Fruit fly (Drosophila melanogaster) whole organism, prepupa: ENCODE results near the gene ND-PDSW.

Experiments used
- Blimp-1 ChIP-seq: fragments of 200-800 bp; sonication (Bioruptor generic); optimal IDR thresholded peaks from 3 replicates; lab custom pipeline; 2017; ENCODE audit warnings: missing biosample characterization, missing genetic modification characterization, mild to moderate bottlenecking, moderate library complexity, missing genetic modification reagents
- CG10631 ChIP-seq: fragments of 200-800 bp; sonication (Bioruptor generic); optimal IDR thresholded peaks from 2 replicates; lab custom pipeline; 2016; ENCODE audit warnings: missing biosample characterization, missing genetic modification characterization
- CG11294 ChIP-seq: fragments of 200-800 bp; sonication (Bioruptor generic); IDR thresholded peaks from 2 replicates; pipeline ENCODE4 v1.3.6; 2022; ENCODE audit warnings: missing biosample characterization, missing genetic modification characterization
- CG11762 ChIP-seq: fragments of 200-800 bp; sonication (Bioruptor generic); optimal IDR thresholded peaks from 3 replicates; lab custom pipeline; 2016; ENCODE audit warnings: missing biosample characterization, missing genetic modification characterization; ENCODE audit not compliant: insufficient read depth
- CG11902 ChIP-seq: fragments of 200-800 bp; sonication (Bioruptor generic); optimal IDR thresholded peaks from 3 replicates; lab custom pipeline; 2016; ENCODE audit warnings: missing biosample characterization, missing genetic modification characterization
- CG15336 ChIP-seq: fragments of 200-800 bp; sonication (Bioruptor generic); IDR thresholded peaks from 2 replicates; pipeline ENCODE4 v1.3.6; 2022; ENCODE audit warnings: missing biosample characterization, missing genetic modification characterization
- CG1621 ChIP-seq: fragments of 200-800 bp; sonication (Bioruptor generic); optimal IDR thresholded peaks from 3 replicates; lab custom pipeline; 2018; ENCODE audit warnings: missing biosample characterization, mild to moderate bottlenecking, missing genetic modification characterization
- CG3032 ChIP-seq: fragments of 200-800 bp; optimal IDR thresholded peaks from 2 replicates; lab custom pipeline; 2019; ENCODE audit warnings: missing biosample characterization, mild to moderate bottlenecking, missing genetic modification characterization, moderate library complexity
- CG31627 ChIP-seq: fragments of 200-800 bp; sonication (Bioruptor generic); optimal IDR thresholded peaks from 3 replicates; lab custom pipeline; 2016; ENCODE audit warnings: missing biosample characterization, missing genetic modification characterization
- CG32006 ChIP-seq: fragments of 200-800 bp; sonication (Bioruptor generic); optimal IDR thresholded peaks from 3 replicates; lab custom pipeline; 2017; ENCODE audit warnings: missing biosample characterization, mild to moderate bottlenecking, missing genetic modification characterization
- CG34406 ChIP-seq: fragments of 200-800 bp; sonication (Bioruptor generic); optimal IDR thresholded peaks from 3 replicates; lab custom pipeline; 2016; ENCODE audit warnings: missing biosample characterization, missing genetic modification characterization
- CG4318 ChIP-seq: fragments of 200-800 bp; sonication (Bioruptor generic); optimal IDR thresholded peaks from 3 replicates; lab custom pipeline; 2017; ENCODE audit warnings: missing biosample characterization, mild to moderate bottlenecking, missing genetic modification characterization
- CG6163 ChIP-seq: fragments of 200-800 bp; sonication (Bioruptor generic); IDR thresholded peaks from 3 replicates; pipeline ENCODE4 v1.3.6; 2022; ENCODE audit warnings: missing biosample characterization, missing genetic modification characterization
- CG6276 ChIP-seq: fragments of 200-800 bp; sonication (Bioruptor generic); optimal IDR thresholded peaks from 2 replicates; lab custom pipeline; 2017; ENCODE audit warnings: missing biosample characterization, mild to moderate bottlenecking, missing genetic modification characterization
- CG6792 ChIP-seq: fragments of 200-800 bp; sonication (Bioruptor generic); optimal IDR thresholded peaks from 3 replicates; lab custom pipeline; 2016; ENCODE audit warnings: missing biosample characterization, missing genetic modification characterization
- CG6808 ChIP-seq: fragments of 200-800 bp; sonication (Bioruptor generic); optimal IDR thresholded peaks from 3 replicates; lab custom pipeline; 2017; ENCODE audit warnings: missing biosample characterization, missing genetic modification characterization, mild to moderate bottlenecking, moderate library complexity, missing genetic modification reagents
- CG6854 ChIP-seq: fragments of 200-800 bp; sonication (Bioruptor generic); optimal IDR thresholded peaks from 2 replicates; lab custom pipeline; 2017; ENCODE audit warnings: missing biosample characterization, mild to moderate bottlenecking, missing genetic modification characterization
- CG8119 ChIP-seq: fragments of 200-800 bp; sonication (Bioruptor generic); IDR thresholded peaks from 3 replicates; pipeline ENCODE4 v1.3.6; 2022; ENCODE audit warnings: missing biosample characterization, missing genetic modification characterization
- CG8632 ChIP-seq: fragments of 200-800 bp; sonication (Bioruptor generic); optimal IDR thresholded peaks from 3 replicates; lab custom pipeline; 2016; ENCODE audit warnings: missing biosample characterization, missing genetic modification characterization
- CG9139 ChIP-seq: fragments of 200-800 bp; sonication (Bioruptor generic); optimal IDR thresholded peaks from 3 replicates; lab custom pipeline; 2017; ENCODE audit warnings: missing biosample characterization, mild to moderate bottlenecking, missing genetic modification characterization
- Eip75B ChIP-seq: fragments of 200-800 bp; sonication (Bioruptor generic); optimal IDR thresholded peaks from 3 replicates; lab custom pipeline; 2016; ENCODE audit warnings: missing biosample characterization, missing genetic modification characterization
- Eip78C ChIP-seq: fragments of 200-800 bp; sonication (Bioruptor generic); peaks from one replicate; lab custom pipeline; 2016; ENCODE audit warnings: missing biosample characterization, missing genetic modification characterization
- Eip93F ChIP-seq: fragments of 200-800 bp; sonication (Bioruptor generic); optimal IDR thresholded peaks from 2 replicates; lab custom pipeline; 2016; ENCODE audit warnings: missing biosample characterization, mild to moderate bottlenecking, missing genetic modification characterization
- Ets21C ChIP-seq: fragments of 200-800 bp; sonication (Bioruptor generic); optimal IDR thresholded peaks from 3 replicates; lab custom pipeline; 2016; ENCODE audit warnings: missing biosample characterization, missing genetic modification characterization
- Ets96B ChIP-seq: fragments of 200-800 bp; optimal IDR thresholded peaks from 2 replicates; lab custom pipeline; 2019; ENCODE audit warnings: missing biosample characterization, mild to moderate bottlenecking, missing genetic modification characterization, moderate library complexity
- Hr38 ChIP-seq: sonication (Bioruptor generic); optimal IDR thresholded peaks from 2 replicates; lab custom pipeline; 2016; ENCODE audit warnings: missing biosample characterization, missing genetic modification characterization
- Hr39 ChIP-seq: fragments of 200-800 bp; sonication (Bioruptor generic); optimal IDR thresholded peaks from 2 replicates; lab custom pipeline; 2016; ENCODE audit warnings: missing biosample characterization, missing genetic modification characterization
- Hr4 ChIP-seq: fragments of 200-800 bp; sonication (Bioruptor generic); optimal IDR thresholded peaks from 3 replicates; lab custom pipeline; 2016; ENCODE audit warnings: missing biosample characterization, missing genetic modification characterization
- Met ChIP-seq: fragments of 200-800 bp; sonication (Bioruptor generic); optimal IDR thresholded peaks from 3 replicates; lab custom pipeline; 2016; ENCODE audit warnings: missing biosample characterization, missing genetic modification characterization
- OdsH ChIP-seq: fragments of 200-800 bp; sonication (Bioruptor generic); optimal IDR thresholded peaks from 3 replicates; lab custom pipeline; 2016; ENCODE audit warnings: missing biosample characterization, missing genetic modification characterization
- Smox ChIP-seq: fragments of 200-800 bp; sonication (Bioruptor generic); optimal IDR thresholded peaks from 3 replicates; lab custom pipeline; 2016; ENCODE audit warnings: missing biosample characterization, missing genetic modification characterization
- Sox102F ChIP-seq: fragments of 200-800 bp; sonication (Bioruptor generic); optimal IDR thresholded peaks from 2 replicates; lab custom pipeline; 2016; ENCODE audit warnings: missing biosample characterization, mild to moderate bottlenecking, missing genetic modification characterization
- Sox14 ChIP-seq: fragments of 200-800 bp; sonication (Bioruptor generic); optimal IDR thresholded peaks from 3 replicates; lab custom pipeline; 2016; ENCODE audit warnings: missing biosample characterization, missing genetic modification characterization
- Sox15 ChIP-seq: fragments of 200-800 bp; sonication (Bioruptor generic); optimal IDR thresholded peaks from 3 replicates; lab custom pipeline; 2016; ENCODE audit warnings: missing biosample characterization, missing genetic modification characterization
- achi ChIP-seq: fragments of 200-800 bp; sonication (Bioruptor generic); optimal IDR thresholded peaks from 3 replicates; lab custom pipeline; 2016; ENCODE audit warnings: missing biosample characterization, missing genetic modification characterization
- acj6 ChIP-seq: fragments of 200-800 bp; sonication (Bioruptor generic); optimal IDR thresholded peaks from 3 replicates; lab custom pipeline; 2016; ENCODE audit warnings: missing biosample characterization, missing genetic modification characterization
- dac ChIP-seq: fragments of 200-800 bp; sonication (Bioruptor generic); optimal IDR thresholded peaks from 2 replicates; lab custom pipeline; 2017; ENCODE audit warnings: missing biosample characterization, mild to moderate bottlenecking, missing genetic modification characterization
- dsx ChIP-seq: fragments of 200-800 bp; optimal IDR thresholded peaks from 3 replicates; lab custom pipeline; 2019; ENCODE audit warnings: missing biosample characterization, mild to moderate bottlenecking, missing genetic modification characterization, moderate library complexity; ENCODE audit not compliant: poor library complexity, severe bottlenecking
- fd59A ChIP-seq: fragments of 200-800 bp; sonication (Bioruptor generic); optimal IDR thresholded peaks from 2 replicates; lab custom pipeline; 2017; ENCODE audit warnings: missing biosample characterization, mild to moderate bottlenecking, missing genetic modification characterization, missing genetic modification reagents
- fd85E ChIP-seq: fragments of 200-800 bp; sonication (Bioruptor generic); optimal IDR thresholded peaks from 3 replicates; lab custom pipeline; 2016; ENCODE audit warnings: missing biosample characterization, missing genetic modification characterization
- fkh ChIP-seq: fragments of 200-800 bp; sonication (Bioruptor generic); optimal IDR thresholded peaks from 3 replicates; lab custom pipeline; 2017; ENCODE audit warnings: missing biosample characterization, mild to moderate bottlenecking, missing genetic modification characterization, moderate library complexity
- net ChIP-seq: fragments of 200-800 bp; sonication (Bioruptor generic); optimal IDR thresholded peaks from 3 replicates; lab custom pipeline; 2016; ENCODE audit warnings: missing biosample characterization, missing genetic modification characterization
- pdm3 ChIP-seq: fragments of 200-800 bp; sonication (Bioruptor generic); optimal IDR thresholded peaks from 3 replicates; lab custom pipeline; 2016; ENCODE audit warnings: missing biosample characterization, missing genetic modification characterization
- salr ChIP-seq, 2 experiments: fragments of 200-800 bp; sonication (Bioruptor generic); optimal IDR thresholded peaks; 3 replicates each; lab custom pipeline; 2016 to 2018; ENCODE audit warnings: missing biosample characterization in 2 of 2, missing genetic modification characterization in 2 of 2, mild to moderate bottlenecking in 1 of 2
- spab ChIP-seq: fragments of 200-800 bp; sonication (Bioruptor generic); optimal IDR thresholded peaks from 2 replicates; lab custom pipeline; 2017; ENCODE audit warnings: missing biosample characterization, mild to moderate bottlenecking, missing genetic modification characterization, missing genetic modification reagents
- ss ChIP-seq, 2 experiments: fragments of 200-800 bp; sonication (Bioruptor generic); optimal IDR thresholded peaks; 2 replicates in 1 of 2; 3 replicates in 1 of 2; lab custom pipeline; 2017 to 2018; ENCODE audit warnings: mild to moderate bottlenecking in 2 of 2, missing biosample characterization in 2 of 2, missing genetic modification characterization in 2 of 2, moderate library complexity in 1 of 2
- topi ChIP-seq: fragments of 200-800 bp; sonication (Bioruptor generic); optimal IDR thresholded peaks from 3 replicates; lab custom pipeline; 2016; ENCODE audit warnings: missing biosample characterization, missing genetic modification characterization
- vri ChIP-seq: fragments of 200-800 bp; sonication (Bioruptor generic); optimal IDR thresholded peaks from 3 replicates; lab custom pipeline; 2016; ENCODE audit warnings: missing biosample characterization, mild to moderate bottlenecking, missing genetic modification characterization

Gene ND-PDSW

DNA sequence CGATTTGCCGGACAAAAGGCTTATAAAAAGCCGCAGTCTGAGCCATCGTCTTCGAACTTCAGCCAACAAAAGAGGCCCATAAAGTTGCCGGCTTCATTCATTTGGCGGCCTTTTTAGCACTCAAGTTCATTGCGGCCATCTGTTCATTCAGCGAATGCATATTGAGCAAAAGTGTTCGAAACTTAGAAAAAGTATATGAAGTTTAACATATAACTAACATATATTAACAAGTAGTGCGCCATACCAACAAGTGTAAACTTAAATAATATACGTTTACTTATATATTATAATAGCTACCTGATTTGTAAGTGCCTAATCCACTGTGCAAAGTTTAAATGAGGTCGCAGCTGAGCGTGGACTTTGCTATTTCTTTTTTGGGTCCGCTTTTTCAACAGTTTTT, 29.6 kb upstream of the ND-PDSW start (continued):
- TF ChIP-seq CG11762 (no peak), CG11294 (GFP tag; lab: Robert Waterston, UW) (no peak), Sox15 (GFP tag; lab: Kevin White, UChicago) (no peak), ss (GFP tag; optimal IDR thresholded peaks at IDR 0.05; lab: Kevin White, UChicago) (no peak), CG15336 (GFP tag; lab: Robert Waterston, UW) (peak; percentile 29; the same call in 1 of the 2 replicates), net (GFP tag; lab: Kevin White, UChicago) (peak; percentile 6), pdm3 (GFP tag; lab: Kevin White, UChicago) (peak; percentile 17), CG4318 (peak; percentile 4), spab (no peak), achi (peak; percentile 29), Hr4 (GFP tag; lab: Kevin White, UChicago) (peak; percentile 38), Ets21C (GFP tag; lab: Kevin White, UChicago) (no peak)

DNA sequence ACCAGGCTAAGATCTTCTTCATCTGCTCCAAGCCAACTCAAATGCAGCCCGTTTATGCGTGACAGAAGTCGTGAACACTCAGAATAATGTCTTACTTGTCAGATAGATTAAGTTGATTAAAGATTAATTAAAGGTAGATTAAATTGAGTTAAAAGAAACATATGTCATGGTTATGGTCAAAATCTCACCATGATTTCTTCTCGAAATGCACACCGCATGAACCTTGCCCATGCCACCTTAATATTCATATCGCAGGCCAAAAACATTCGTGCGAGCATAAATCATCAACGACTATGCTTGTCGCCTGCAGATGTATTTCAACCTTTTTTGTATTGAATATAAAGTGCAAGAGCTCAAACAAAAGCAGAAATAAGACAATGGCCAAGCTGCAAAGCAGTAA, 28.9 kb upstream of the ND-PDSW start:
- peak; percentile 92 for TF ChIP-seq pdm3 (GFP tag; lab: Kevin White, UChicago)
- peak; percentile 83 for TF ChIP-seq topi (GFP tag; lab: Kevin White, UChicago)
- peak; percentile 71 for TF ChIP-seq CG3032
- peak; percentile 81 for TF ChIP-seq CG32006 (GFP tag; lab: Kevin White, UChicago)
- TF ChIP-seq salr (GFP tag; optimal IDR thresholded peaks at IDR 0.05; lab: Kevin White, UChicago) = peak; percentile 59 to 81
- TF ChIP-seq CG4318 = peak; percentile 57
- peak; percentile 46 to 68 for TF ChIP-seq ss (GFP tag; optimal IDR thresholded peaks at IDR 0.05; lab: Kevin White, UChicago)
- peak; percentile 87 for TF ChIP-seq CG31627
- TF ChIP-seq Sox14 (GFP tag; lab: Kevin White, UChicago) = peak; percentile 93
- TF ChIP-seq Hr39 (GFP tag; lab: Kevin White, UChicago) = peak; percentile 83
- TF ChIP-seq OdsH (GFP tag; lab: Kevin White, UChicago) = peak; percentile 93
- peak; percentile 88 for TF ChIP-seq Hr4 (GFP tag; lab: Kevin White, UChicago)
- TF ChIP-seq CG11902 (GFP tag; lab: Kevin White, UChicago) = peak; percentile 15
- no peak for TF ChIP-seq CG9139 (GFP tag; lab: Kevin White, UChicago)
- TF ChIP-seq CG1621 (tag; lab: Kevin White, UChicago) = peak; percentile 76
- TF ChIP-seq Sox102F (GFP tag; lab: Kevin White, UChicago) = peak; percentile 95
- peak; percentile 76 for TF ChIP-seq acj6 (GFP tag; lab: Kevin White, UChicago)
- peak; percentile 31 for TF ChIP-seq spab
- TF ChIP-seq Smox (GFP tag; lab: Kevin White, UChicago) = peak; percentile 83
- TF ChIP-seq Eip93F (GFP tag; lab: Kevin White, UChicago) = peak; percentile 53
- peak; percentile 78 for TF ChIP-seq fd59A (GFP tag; lab: Kevin White, UChicago)
- peak; percentile 84 for TF ChIP-seq dac (GFP tag; lab: Kevin White, UChicago)
- TF ChIP-seq CG6792 (GFP tag; lab: Kevin White, UChicago) = peak; percentile 86
- TF ChIP-seq Hr38 (GFP tag; lab: Kevin White, UChicago) = no peak
- TF ChIP-seq Blimp-1 (GFP tag; lab: Kevin White, UChicago) = peak; percentile 66
- peak; percentile 80 for TF ChIP-seq Eip75B (GFP tag; lab: Kevin White, UChicago)
- peak; percentile 95 for TF ChIP-seq vri
- TF ChIP-seq CG8119 (GFP tag; lab: Robert Waterston, UW) = peak; percentile 93
- TF ChIP-seq Ets21C (GFP tag; lab: Kevin White, UChicago) = peak; percentile 89
- TF ChIP-seq CG6163 (GFP tag; lab: Robert Waterston, UW) = peak; percentile 95
- TF ChIP-seq CG8632 (GFP tag; lab: Kevin White, UChicago) = peak; percentile 66
- TF ChIP-seq CG6276 = peak; percentile 82
- peak; percentile 70 for TF ChIP-seq CG34406 (GFP tag; lab: Kevin White, UChicago)
- peak; percentile 63 for TF ChIP-seq CG11294 (GFP tag; lab: Robert Waterston, UW)
- peak; percentile 89 for TF ChIP-seq Met (GFP tag; lab: Kevin White, UChicago)
- TF ChIP-seq Ets96B (tag; lab: Kevin White, UChicago) = peak; percentile 63
- peak; percentile 83 for TF ChIP-seq CG10631 (GFP tag; lab: Kevin White, UChicago)
- TF ChIP-seq CG11762 = peak; percentile 63
- TF ChIP-seq CG6808 (GFP tag; lab: Kevin White, UChicago) = peak; percentile 53
- TF ChIP-seq Eip78C (GFP tag; lab: Kevin White, UChicago) = peak; percentile 94
- peak; percentile 11 for TF ChIP-seq fd85E (GFP tag; lab: Kevin White, UChicago)
- no peak for TF ChIP-seq fkh (GFP tag; lab: Kevin White, UChicago)
- peak; percentile 83 for TF ChIP-seq achi
- peak; percentile 73 for TF ChIP-seq net (GFP tag; lab: Kevin White, UChicago)
- TF ChIP-seq dsx (GFP tag; lab: Kevin White, UChicago) = peak; percentile 71
- no peak for TF ChIP-seq CG6854 (GFP tag; lab: Kevin White, UChicago)
